Fruit fly (Drosophila melanogaster) whole organism, embryonic: ENCODE measurements around the gene CG1161.

ENCODE experiments used
- CG10147 ChIP-seq: fragments of 200-800 bp; sonication (Bioruptor generic); optimal IDR thresholded peaks from 2 replicates; lab custom pipeline; 2019; ENCODE audit warnings: missing biosample characterization, mild to moderate bottlenecking, missing genetic modification characterization, moderate library complexity
- CG10267 ChIP-seq: fragments of 200-800 bp; sonication (Bioruptor generic); optimal IDR thresholded peaks from 2 replicates; lab custom pipeline; 2018; ENCODE audit warnings: missing biosample characterization, mild to moderate bottlenecking, missing genetic modification characterization, moderate library complexity
- CG10274 ChIP-seq: fragments of 200-800 bp; sonication (Bioruptor generic); optimal IDR thresholded peaks from 3 replicates; lab custom pipeline; 2017; ENCODE audit warnings: missing biosample characterization, mild to moderate bottlenecking, missing genetic modification characterization
- CG10366 ChIP-seq: fragments of 200-800 bp; sonication (Bioruptor generic); IDR thresholded peaks from 2 replicates; pipeline ENCODE4 v1.3.6; 2022; ENCODE audit warnings: missing biosample characterization, missing genetic modification characterization
- CG10431 ChIP-seq: fragments of 200-800 bp; sonication (Bioruptor generic); optimal IDR thresholded peaks from 3 replicates; lab custom pipeline; 2018; ENCODE audit warnings: missing biosample characterization, mild to moderate bottlenecking, missing genetic modification characterization
- CG10979 ChIP-seq: fragments of 200-800 bp; sonication (Bioruptor generic); optimal IDR thresholded peaks from 2 replicates; lab custom pipeline; 2018; ENCODE audit warnings: missing biosample characterization, mild to moderate bottlenecking, missing genetic modification characterization, moderate library complexity
- CG11504 ChIP-seq: fragments of 200-800 bp; sonication (Bioruptor generic); optimal IDR thresholded peaks from 3 replicates; lab custom pipeline; 2019; ENCODE audit warnings: missing biosample characterization, mild to moderate bottlenecking, missing genetic modification characterization, moderate library complexity
- CG12071 ChIP-seq: fragments of 200-800 bp; sonication (Bioruptor generic); optimal IDR thresholded peaks from 3 replicates; lab custom pipeline; 2018; ENCODE audit warnings: missing biosample characterization, mild to moderate bottlenecking, missing genetic modification characterization
- CG12155 ChIP-seq: fragments of 200-800 bp; sonication (Bioruptor generic); optimal IDR thresholded peaks from 3 replicates; lab custom pipeline; 2016; ENCODE audit warnings: missing biosample characterization, missing genetic modification characterization
- CG12219 ChIP-seq: fragments of 200-800 bp; sonication (Bioruptor generic); optimal IDR thresholded peaks from 3 replicates; lab custom pipeline; 2018; ENCODE audit warnings: missing biosample characterization, mild to moderate bottlenecking, missing genetic modification characterization
- CG1233 ChIP-seq: fragments of 200-800 bp; sonication (Bioruptor generic); optimal IDR thresholded peaks from 4 replicates; lab custom pipeline; 2018; ENCODE audit warnings: missing biosample characterization, mild to moderate bottlenecking, missing genetic modification characterization
- CG14965 ChIP-seq: fragments of 200-800 bp; sonication (Bioruptor generic); optimal IDR thresholded peaks from 2 replicates; lab custom pipeline; 2016; ENCODE audit warnings: missing biosample characterization, missing genetic modification characterization, borderline replicate concordance
- CG17568 ChIP-seq: fragments of 200-800 bp; sonication (Bioruptor generic); optimal IDR thresholded peaks from 2 replicates; lab custom pipeline; 2018; ENCODE audit warnings: missing biosample characterization, mild to moderate bottlenecking, missing genetic modification characterization, moderate library complexity
- CG2199 ChIP-seq: fragments of 200-800 bp; sonication (Bioruptor generic); IDR thresholded peaks from 3 replicates; pipeline ENCODE4 v1.3.6; 2022; ENCODE audit warnings: missing biosample characterization, missing genetic modification characterization
- CG33213 ChIP-seq: fragments of 200-800 bp; sonication (Bioruptor generic); optimal IDR thresholded peaks from 3 replicates; lab custom pipeline; 2016; ENCODE audit warnings: missing biosample characterization, missing genetic modification characterization
- CG6254 ChIP-seq: fragments of 200-800 bp; sonication (Bioruptor generic); optimal IDR thresholded peaks from 3 replicates; lab custom pipeline; 2017; ENCODE audit warnings: mild to moderate bottlenecking, missing biosample characterization, missing genetic modification reagents, missing genetic modification characterization
- CG7271 ChIP-seq: fragments of 200-800 bp; sonication (Bioruptor generic); optimal IDR thresholded peaks from 2 replicates; lab custom pipeline; 2018; ENCODE audit warnings: missing biosample characterization, mild to moderate bottlenecking, missing genetic modification characterization, moderate library complexity
- CG7372 ChIP-seq: fragments of 200-800 bp; sonication (Bioruptor generic); IDR thresholded peaks from 2 replicates; pipeline ENCODE4 v1.3.6; 2022; ENCODE audit warnings: missing biosample characterization, missing genetic modification characterization
- CG8765 ChIP-seq: fragments of 200-800 bp; sonication (Bioruptor generic); IDR thresholded peaks from 2 replicates; pipeline ENCODE4 v1.3.6; 2022; ENCODE audit warnings: missing biosample characterization, missing genetic modification characterization
- CG8944 ChIP-seq: fragments of 200-800 bp; sonication (Bioruptor generic); optimal IDR thresholded peaks from 3 replicates; lab custom pipeline; 2016; ENCODE audit warnings: missing biosample characterization, missing genetic modification characterization
- CTCF ChIP-seq: fragments of 200-800 bp; sonication (Bioruptor generic); optimal IDR thresholded peaks from 2 replicates; lab custom pipeline; 2017; ENCODE audit warnings: missing biosample characterization, mild to moderate bottlenecking, missing genetic modification characterization, moderate library complexity
- Chrac-16 ChIP-seq: fragments of 200-800 bp; sonication (Bioruptor generic); optimal IDR thresholded peaks from 3 replicates; lab custom pipeline; 2016; ENCODE audit warnings: missing biosample characterization, missing genetic modification characterization
- Dfd ChIP-seq, 2 experiments: fragments of >200 bp; optimal IDR thresholded peaks; 2 replicates each; lab custom pipeline; 2017; ENCODE audit warnings: missing biosample characterization in 2 of 2, missing genetic modification characterization in 2 of 2
- E2f1 ChIP-seq: fragments of 200-800 bp; sonication (Bioruptor generic); IDR thresholded peaks from 2 replicates; pipeline ENCODE4 v1.3.6; 2022; ENCODE audit warnings: missing biosample characterization, missing genetic modification characterization
- GATAe ChIP-seq: fragments of 200-800 bp; sonication (Bioruptor generic); conservative IDR thresholded peaks from 2 replicates; pipeline ENCODE4 v1.3.6; 2022; ENCODE audit warnings: missing biosample characterization, missing genetic modification characterization
- HLHmδ ChIP-seq: fragments of 200-800 bp; sonication (Bioruptor generic); optimal IDR thresholded peaks from 2 replicates; lab custom pipeline; 2018; ENCODE audit warnings: missing biosample characterization, mild to moderate bottlenecking, missing genetic modification characterization, moderate library complexity
- Hr39 ChIP-seq: fragments of >200 bp; optimal IDR thresholded peaks from 2 replicates; lab custom pipeline; 2017
- Jarid2 ChIP-seq: fragments of 200-800 bp; sonication (Bioruptor generic); optimal IDR thresholded peaks from 3 replicates; lab custom pipeline; 2017; ENCODE audit warnings: mild to moderate bottlenecking, missing biosample characterization, missing genetic modification reagents, missing genetic modification characterization
- Lhr ChIP-seq: fragments of 200-800 bp; sonication (Bioruptor generic); optimal IDR thresholded peaks from 3 replicates; lab custom pipeline; 2017; ENCODE audit warnings: mild to moderate bottlenecking, missing biosample characterization, missing genetic modification reagents, missing genetic modification characterization
- Sin3A ChIP-seq: fragments of >200 bp; optimal IDR thresholded peaks from 2 replicates; lab custom pipeline; 2018
- Six4 ChIP-seq: fragments of 200-800 bp; sonication (Bioruptor generic); optimal IDR thresholded peaks from 2 replicates; lab custom pipeline; 2016; ENCODE audit warnings: missing biosample characterization, missing genetic modification characterization
- Sox102F ChIP-seq: fragments of 200-800 bp; sonication (Bioruptor generic); optimal IDR thresholded peaks from 2 replicates; lab custom pipeline; 2018; ENCODE audit warnings: missing biosample characterization, mild to moderate bottlenecking, missing genetic modification characterization, moderate library complexity
- Taf1 ChIP-seq: fragments of 200-800 bp; sonication (Bioruptor generic); IDR thresholded peaks from 2 replicates; pipeline ENCODE4 v1.3.6; 2022; ENCODE audit warnings: missing biosample characterization, missing genetic modification characterization
- Vsx1 ChIP-seq: fragments of 200-800 bp; sonication (Bioruptor generic); optimal IDR thresholded peaks from 2 replicates; lab custom pipeline; 2017; ENCODE audit warnings: missing biosample characterization, mild to moderate bottlenecking, missing genetic modification characterization, missing genetic modification reagents
- bbx ChIP-seq: fragments of 200-800 bp; sonication (Bioruptor generic); IDR thresholded peaks from 2 replicates; pipeline ENCODE4 v1.3.6; 2022; ENCODE audit warnings: missing biosample characterization, missing genetic modification characterization; ENCODE audit not compliant: partially characterized antibody
- crp ChIP-seq, 2 experiments: fragments of 200-800 bp; sonication (Bioruptor generic); optimal IDR thresholded peaks; 2 replicates in 1 of 2; 3 replicates in 1 of 2; lab custom pipeline; 2017; ENCODE audit warnings: missing biosample characterization in 2 of 2, missing genetic modification characterization in 2 of 2, mild to moderate bottlenecking in 1 of 2, moderate library complexity in 1 of 2
- disco-r ChIP-seq: fragments of 200-800 bp; sonication (Bioruptor generic); optimal IDR thresholded peaks from 2 replicates; lab custom pipeline; 2016; ENCODE audit warnings: missing biosample characterization, missing genetic modification characterization
- emc ChIP-seq: fragments of 200-800 bp; sonication (Bioruptor generic); optimal IDR thresholded peaks from 2 replicates; lab custom pipeline; 2016; ENCODE audit warnings: missing biosample characterization, missing genetic modification characterization
- esg ChIP-seq: fragments of 200-800 bp; sonication (Bioruptor generic); conservative IDR thresholded peaks from 2 replicates; pipeline ENCODE4 v1.3.6; 2022; ENCODE audit warnings: missing biosample characterization, missing genetic modification characterization
- fd3F ChIP-seq: fragments of 200-800 bp; sonication (Bioruptor generic); optimal IDR thresholded peaks from 2 replicates; lab custom pipeline; 2018; ENCODE audit warnings: missing biosample characterization, mild to moderate bottlenecking, missing genetic modification characterization, moderate library complexity
- gcm ChIP-seq: fragments of 200-800 bp; sonication (Bioruptor generic); optimal IDR thresholded peaks from 2 replicates; lab custom pipeline; 2019; ENCODE audit warnings: missing biosample characterization, mild to moderate bottlenecking, missing genetic modification characterization, moderate library complexity
- gcm2 ChIP-seq: fragments of 200-800 bp; sonication (Bioruptor generic); optimal IDR thresholded peaks from 2 replicates; lab custom pipeline; 2016; ENCODE audit warnings: missing biosample characterization, missing genetic modification characterization
- gfzf ChIP-seq: fragments of 200-800 bp; sonication (Bioruptor generic); optimal IDR thresholded peaks from 2 replicates; lab custom pipeline; 2016; ENCODE audit warnings: missing biosample characterization, mild to moderate bottlenecking, missing genetic modification characterization, moderate library complexity
- grn ChIP-seq: fragments of 200-800 bp; sonication (Bioruptor generic); optimal IDR thresholded peaks from 3 replicates; lab custom pipeline; 2017; ENCODE audit warnings: missing biosample characterization, missing genetic modification characterization
- otp ChIP-seq: fragments of 200-800 bp; sonication (Bioruptor generic); IDR thresholded peaks from 3 replicates; pipeline ENCODE4, ENCODE4 v1.3.6; 2022; ENCODE audit warnings: missing biosample characterization, missing genetic modification characterization
- run ChIP-seq: fragments of 200-800 bp; sonication (Bioruptor generic); optimal IDR thresholded peaks from 3 replicates; lab custom pipeline; 2018; ENCODE audit warnings: missing biosample characterization, mild to moderate bottlenecking, missing genetic modification characterization
- sc ChIP-seq, 3 experiments: fragments of >200 bp in 2 of 3; fragments of 200-800 bp in 1 of 3; sonication (Bioruptor generic) in 1 of 3; optimal IDR thresholded peaks; 2 replicates in 2 of 3; 3 replicates in 1 of 3; lab custom pipeline; 2017; ENCODE audit warnings: mild to moderate bottlenecking in 1 of 3, missing biosample characterization in 1 of 3, missing genetic modification characterization in 1 of 3, missing genetic modification reagents in 1 of 3
- tap ChIP-seq: fragments of 200-800 bp; optimal IDR thresholded peaks from 3 replicates; lab custom pipeline; 2019; ENCODE audit warnings: missing biosample characterization, mild to moderate bottlenecking, missing genetic modification characterization, moderate library complexity
- tx ChIP-seq: fragments of 200-800 bp; sonication (Bioruptor generic); optimal IDR thresholded peaks from 2 replicates; lab custom pipeline; 2016; ENCODE audit warnings: missing biosample characterization, missing genetic modification characterization
- usp ChIP-seq: fragments of >200 bp; optimal IDR thresholded peaks from 2 replicates; lab custom pipeline; 2017; ENCODE audit warnings: missing biosample characterization, missing genetic modification characterization
- wor ChIP-seq: fragments of 200-800 bp; sonication (Bioruptor generic); IDR thresholded peaks from 2 replicates; pipeline ENCODE4 v1.3.6; 2022; ENCODE audit warnings: missing biosample characterization, missing genetic modification characterization

CG1161 gene

DNA sequence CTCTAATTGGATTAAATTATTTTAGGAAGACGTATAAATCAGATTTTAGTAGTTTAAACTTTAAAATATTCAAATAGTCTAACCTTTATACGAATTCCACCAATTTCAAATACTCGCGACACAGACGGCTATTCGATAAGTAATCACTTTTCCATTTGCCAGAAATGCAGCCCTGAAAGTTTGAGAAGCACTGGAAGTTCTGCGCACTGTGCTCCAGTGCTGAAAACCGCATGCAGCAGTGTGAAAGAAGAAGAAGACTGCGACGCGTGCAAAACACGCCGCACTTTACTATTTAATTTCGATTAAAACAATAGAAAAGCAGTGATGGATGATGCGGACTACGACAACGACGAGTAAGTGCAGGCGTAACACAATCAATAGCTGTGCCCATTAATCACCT is 16.7 kb downstream of the CG1161 start, which contains the start of gene Polr2F:
TSS of gene Polr2F (plus strand) at position 233 of the 400 bp plus-strand sequence.
- TF ChIP-seq usp (GFP tag; lab: Kevin White, UChicago): no peak
- no peak for TF ChIP-seq wor (GFP tag; lab: Robert Waterston, UW)
- TF ChIP-seq CG33213 (GFP tag; lab: Kevin White, UChicago): peak; percentile 90
- TF ChIP-seq CG10366: peak; percentile 64
- TF ChIP-seq Chrac-16 (GFP tag; lab: Kevin White, UChicago): peak; percentile 87
- peak; percentile 81 for TF ChIP-seq emc
- peak; percentile 58 for TF ChIP-seq gfzf (GFP tag; lab: Kevin White, UChicago)
- no peak for TF ChIP-seq CG17568 (GFP tag; lab: Kevin White, UChicago)
- peak; percentile 66 for TF ChIP-seq bbx
- peak; percentile 34; the same call in 1 of the 2 replicates for TF ChIP-seq GATAe (GFP tag; lab: Robert Waterston, UW)
- no peak for TF ChIP-seq sc (optimal IDR thresholded peaks at IDR 0.05; lab: Kevin White, UChicago)
- no peak for TF ChIP-seq sc (GFP tag; optimal IDR thresholded peaks at IDR 0.05; lab: Kevin White, UChicago)
- no peak for TF ChIP-seq Sox102F
- no peak for TF ChIP-seq CG14965 (GFP tag; lab: Kevin White, UChicago)
- TF ChIP-seq Hr39 (lab: Kevin White, UChicago): no peak
- TF ChIP-seq CG7271 (tag; lab: Kevin White, UChicago): no peak
- TF ChIP-seq esg (GFP tag; lab: Robert Waterston, UW): 0 out of 2 replicates have a peak, but pooled peaks have one; percentile 42
- no peak for TF ChIP-seq CG6254 (GFP tag; lab: Kevin White, UChicago)
- TF ChIP-seq CG7372 (GFP tag; lab: Robert Waterston, UW): peak; percentile 61; the same call in 1 of the 2 replicates
- TF ChIP-seq fd3F: peak; percentile 70
- TF ChIP-seq tx: peak; percentile 89
- TF ChIP-seq disco-r (GFP tag; lab: Kevin White, UChicago): peak; percentile 72
- TF ChIP-seq grn (GFP tag; lab: Kevin White, UChicago): no peak
- TF ChIP-seq otp (GFP tag; lab: Robert Waterston, UW): peak; percentile 37; the same call in 1 of the 3 replicates
- no peak for TF ChIP-seq Vsx1 (GFP tag; lab: Kevin White, UChicago)
- TF ChIP-seq gcm (GFP tag; lab: Kevin White, UChicago): peak; percentile 17
- peak; percentile 92 for TF ChIP-seq CG8944 (GFP tag; lab: Kevin White, UChicago)
- no peak for TF ChIP-seq Dfd (GFP tag; optimal IDR thresholded peaks at IDR 0.05; lab: Kevin White, UChicago)
- TF ChIP-seq CG10274 (GFP tag; lab: Kevin White, UChicago): no peak
- peak; percentile 74 for TF ChIP-seq CG1233 (GFP tag; lab: Kevin White, UChicago)
- 0 out of 2 replicates have a peak, but pooled peaks have one; percentile 19 for TF ChIP-seq CG8765 (GFP tag; lab: Robert Waterston, UW)
- TF ChIP-seq Jarid2 (GFP tag; lab: Kevin White, UChicago): peak; percentile 36
- TF ChIP-seq crp (GFP tag; optimal IDR thresholded peaks at IDR 0.05; lab: Kevin White, UChicago): peak in 1 of 2 experiments; percentile 41
- TF ChIP-seq HLHmδ (GFP tag; lab: Kevin White, UChicago): peak; percentile 8
- TF ChIP-seq CG10267: peak; percentile 99
- TF ChIP-seq Taf1: peak; percentile 56; the same call in 1 of the 2 replicates
- TF ChIP-seq CG11504 (tag; lab: Kevin White, UChicago): no peak
- peak; percentile 55 for TF ChIP-seq Sin3A (lab: Kevin White, UChicago)
- peak; percentile 49 for TF ChIP-seq CG10979 (tag; lab: Kevin White, UChicago)
- peak; percentile 69 for TF ChIP-seq CG10147
- TF ChIP-seq CG12071: peak; percentile 54
- TF ChIP-seq CG12219: no peak
- TF ChIP-seq CG2199 (GFP tag; lab: Robert Waterston, UW): 0 out of 3 replicates have a peak, but pooled peaks have one; percentile 42
- TF ChIP-seq run: no peak
- TF ChIP-seq Six4 (GFP tag; lab: Kevin White, UChicago): peak; percentile 77
- peak; percentile 44 for TF ChIP-seq CTCF (GFP tag; lab: Kevin White, UChicago)
- TF ChIP-seq gcm2 (GFP tag; lab: Kevin White, UChicago): peak; percentile 72
- peak; percentile 60 for TF ChIP-seq E2f1
- peak; percentile 42 for TF ChIP-seq tap (tag; lab: Kevin White, UChicago)
- TF ChIP-seq Lhr (GFP tag; lab: Kevin White, UChicago): peak; percentile 84
- TF ChIP-seq CG10431 (GFP tag; lab: Kevin White, UChicago): no peak
- TF ChIP-seq CG12155 (GFP tag; lab: Kevin White, UChicago): peak; percentile 89
